Worm (Caenorhabditis elegans): ENCODE results near the gene plpp-1.1.

DNA sequence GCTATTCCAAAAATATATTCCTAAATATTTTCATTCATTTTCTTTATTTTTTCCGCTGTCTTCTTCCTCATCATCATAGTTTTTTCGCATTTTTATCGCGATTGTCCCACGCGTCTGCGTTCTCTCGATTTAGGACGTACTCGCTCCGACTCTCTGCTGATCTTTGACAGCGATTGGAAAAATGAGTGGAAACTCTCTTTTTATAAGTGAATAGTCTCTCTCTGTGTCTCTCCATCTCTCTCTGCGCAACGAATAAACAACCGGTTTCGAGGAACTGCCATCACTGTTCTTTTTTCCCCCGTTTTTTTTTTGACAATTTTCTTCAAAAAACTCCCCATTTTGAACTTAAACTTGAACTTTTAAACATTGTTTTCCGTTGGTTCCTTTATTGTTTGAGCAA lies 23.6 kb upstream of the plpp-1.1 start:
- TF ChIP-seq W03F9.2 (tag; optimal IDR thresholded peaks at IDR 0.05) (no peak), dao-5 (tag; optimal IDR thresholded peaks at IDR 0.05) (no peak)

All from whole organism, L4/young adult.